Worm (Caenorhabditis elegans) whole organism, L3 larva: Measurements from ENCODE around the gene mvk-1.
A peak's percentile ranks its signal among the peaks of the same experiment; 100 is the strongest.

Experiments
- R02D3.7 ChIP-seq: fragments of 150-350 bp; optimal IDR thresholded peaks from 2 replicates; lab custom pipeline; 2014; ENCODE audit warnings: missing biosample characterization, missing genetic modification characterization
- aly-2 ChIP-seq: fragments of 150-350 bp; optimal IDR thresholded peaks from 2 replicates; lab custom pipeline; 2014; ENCODE audit warnings: missing biosample characterization, missing genetic modification characterization
- ama-1 ChIP-seq: fragments of 150-350 bp; optimal IDR thresholded peaks from 2 replicates; lab custom pipeline; 2018
- ceh-16 ChIP-seq: sonication (generic microtip); optimal IDR thresholded peaks from 2 replicates; lab custom pipeline; 2017; ENCODE audit warnings: missing biosample characterization, missing genetic modification characterization
- ceh-28 ChIP-seq: fragments of 150-350 bp; optimal IDR thresholded peaks from 2 replicates; lab custom pipeline; 2014; ENCODE audit warnings: missing biosample characterization, missing genetic modification reagents, missing genetic modification characterization
- ceh-82 ChIP-seq: fragments of 150-350 bp; optimal IDR thresholded peaks from 2 replicates; lab custom pipeline; 2014; ENCODE audit warnings: missing biosample characterization, missing genetic modification characterization
- daf-12 ChIP-seq: fragments of 150-350 bp; optimal IDR thresholded peaks from 2 replicates; lab custom pipeline; 2014; ENCODE audit warnings: missing biosample characterization, missing genetic modification reagents, missing genetic modification characterization
- egl-5 ChIP-seq: fragments of 150-350 bp; optimal IDR thresholded peaks from 2 replicates; lab custom pipeline; 2017; ENCODE audit warnings: missing biosample characterization, missing genetic modification reagents, missing genetic modification characterization, inconsistent platforms
- elt-1 ChIP-seq: fragments of 150-350 bp; optimal IDR thresholded peaks from 2 replicates; lab custom pipeline; 2014; ENCODE audit warnings: missing biosample characterization, missing genetic modification characterization
- elt-2 ChIP-seq: sonication (generic microtip); optimal IDR thresholded peaks from 2 replicates; lab custom pipeline; 2016; ENCODE audit warnings: missing genetic modification reagents, mild to moderate bottlenecking, missing genetic modification characterization, missing compliant biosample characterization
- elt-3 ChIP-seq, 3 experiments: fragments of 150-350 bp in 1 of 3; sonication (generic microtip) in 2 of 3; optimal IDR thresholded peaks; 2 replicates in 2 of 3; 4 replicates in 1 of 3; lab custom pipeline; 2014 to 2017; ENCODE audit warnings: missing biosample characterization in 3 of 3, missing genetic modification characterization in 3 of 3
- eor-1 ChIP-seq, 2 experiments: fragments of 150-350 bp; optimal IDR thresholded peaks; 2 replicates each; lab custom pipeline; 2014 to 2018; ENCODE audit warnings: missing biosample characterization in 2 of 2, missing genetic modification characterization in 2 of 2
- fkh-10 ChIP-seq: sonication (generic microtip); optimal IDR thresholded peaks from 2 replicates; lab custom pipeline; 2017; ENCODE audit warnings: missing biosample characterization, missing genetic modification reagents, missing genetic modification characterization
- fkh-2 ChIP-seq: fragments of 150-350 bp; optimal IDR thresholded peaks from 2 replicates; lab custom pipeline; 2014; ENCODE audit warnings: missing biosample characterization, missing genetic modification reagents, missing genetic modification characterization
- hmg-11 ChIP-seq: sonication (generic microtip); optimal IDR thresholded peaks from 2 replicates; lab custom pipeline; 2016; ENCODE audit warnings: missing genetic modification characterization, missing compliant biosample characterization
- jun-1 ChIP-seq: fragments of 150-350 bp; optimal IDR thresholded peaks from 2 replicates; lab custom pipeline; 2014; ENCODE audit warnings: missing biosample characterization, missing genetic modification reagents, missing genetic modification characterization
- lin-15B ChIP-seq: fragments of 150-350 bp; optimal IDR thresholded peaks from 2 replicates; lab custom pipeline; 2014; ENCODE audit warnings: missing biosample characterization, missing genetic modification characterization
- lin-39 ChIP-seq: fragments of 150-350 bp; optimal IDR thresholded peaks from 2 replicates; lab custom pipeline; 2018; ENCODE audit warnings: missing biosample characterization, missing genetic modification reagents, missing genetic modification characterization
- lsy-12 ChIP-seq: sonication (generic microtip); optimal IDR thresholded peaks from 2 replicates; lab custom pipeline; 2016; ENCODE audit warnings: mild to moderate bottlenecking, missing genetic modification characterization, missing compliant biosample characterization
- mdl-1 ChIP-seq: fragments of 150-350 bp; optimal IDR thresholded peaks from 2 replicates; lab custom pipeline; 2014; ENCODE audit warnings: missing biosample characterization, missing genetic modification characterization
- mml-1 ChIP-seq: fragments of 150-350 bp; sonication (generic microtip); optimal IDR thresholded peaks from 3 replicates; lab custom pipeline; 2014; ENCODE audit warnings: missing biosample characterization, missing genetic modification characterization
- nfya-1 ChIP-seq: sonication (generic microtip); optimal IDR thresholded peaks from 2 replicates; lab custom pipeline; 2017; ENCODE audit warnings: missing genetic modification characterization, mild to moderate bottlenecking, missing compliant biosample characterization, antibody characterized with exemption, moderate library complexity; ENCODE audit not compliant: insufficient read depth
- nhr-11 ChIP-seq: fragments of 150-350 bp; optimal IDR thresholded peaks from 2 replicates; lab custom pipeline; 2014; ENCODE audit warnings: missing biosample characterization, missing genetic modification characterization
- nhr-12 ChIP-seq: fragments of 150-350 bp; optimal IDR thresholded peaks from 2 replicates; lab custom pipeline; 2014; ENCODE audit warnings: missing biosample characterization, missing genetic modification characterization
- nhr-23 ChIP-seq: fragments of 150-350 bp; optimal IDR thresholded peaks from 2 replicates; lab custom pipeline; 2014; ENCODE audit warnings: missing biosample characterization, missing genetic modification reagents, missing genetic modification characterization
- nhr-25 ChIP-seq: sonication (generic microtip); optimal IDR thresholded peaks from 2 replicates; lab custom pipeline; 2017; ENCODE audit warnings: missing biosample characterization, missing genetic modification characterization
- nhr-43 ChIP-seq: sonication (generic microtip); optimal IDR thresholded peaks from 2 replicates; lab custom pipeline; 2016; ENCODE audit warnings: mild to moderate bottlenecking, missing genetic modification characterization, missing compliant biosample characterization; ENCODE audit not compliant: poor library complexity, severe bottlenecking
- nhr-67 ChIP-seq: fragments of 150-350 bp; optimal IDR thresholded peaks from 2 replicates; lab custom pipeline; 2014; ENCODE audit warnings: missing biosample characterization, missing genetic modification characterization
- nhr-76 ChIP-seq: fragments of 150-350 bp; sonication (generic microtip); optimal IDR thresholded peaks from 5 replicates; lab custom pipeline; 2014; ENCODE audit warnings: missing biosample characterization, missing genetic modification characterization
- pqm-1 ChIP-seq: fragments of 150-350 bp; optimal IDR thresholded peaks from 2 replicates; lab custom pipeline; 2017; ENCODE audit warnings: missing biosample characterization, missing genetic modification characterization, inconsistent platforms
- skn-1 ChIP-seq: fragments of 150-350 bp; optimal IDR thresholded peaks from 2 replicates; lab custom pipeline; 2014; ENCODE audit warnings: missing biosample characterization, missing genetic modification characterization
- unc-39 ChIP-seq: sonication (generic microtip); optimal IDR thresholded peaks from 4 replicates; lab custom pipeline; 2017; ENCODE audit warnings: missing biosample characterization, missing genetic modification characterization
- zag-1 ChIP-seq: fragments of 150-350 bp; optimal IDR thresholded peaks from 2 replicates; lab custom pipeline; 2014; ENCODE audit warnings: missing biosample characterization, missing genetic modification characterization

mvk-1 gene

DNA sequence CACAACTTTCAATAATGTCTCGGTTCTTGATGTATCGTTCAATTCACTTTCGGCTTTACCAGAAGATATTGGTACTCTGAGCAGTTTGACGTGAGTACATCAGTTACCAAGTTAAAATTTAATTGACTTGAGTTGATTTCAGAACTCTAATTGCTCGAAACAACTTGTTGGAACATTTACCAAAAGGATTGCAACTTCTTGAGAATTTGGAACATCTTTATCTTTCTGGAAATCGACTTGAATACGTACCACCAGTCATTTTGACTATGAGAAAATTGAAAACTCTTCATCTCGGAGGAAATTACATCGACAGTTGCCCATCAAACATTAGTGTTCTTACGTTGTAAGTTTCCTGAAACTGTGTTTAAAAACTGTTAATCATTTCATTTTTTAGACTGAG is 10.7 kb upstream of the mvk-1 start:
- TF ChIP-seq mml-1 (no peak), lsy-12 (tag; lab: Kevin White, UChicago) (no peak), egl-5 (tag; lab: Kevin White, UChicago) (no peak), daf-12 (tag; lab: Kevin White, UChicago) (no peak), nhr-11 (tag; lab: Kevin White, UChicago) (no peak), aly-2 (tag; lab: Kevin White, UChicago) (no peak), ceh-82 (tag; lab: Kevin White, UChicago) (no peak), hmg-11 (tag; lab: Kevin White, UChicago) (no peak)

ce11 chrIII:6145896-6146295 is 9.8 kb upstream of the mvk-1 start, which contains the start of gene Y42G9A.3:
Y42G9A.3 (plus strand) TSS chrIII:6146258.
- TF ChIP-seq elt-1 (no peak), eor-1 (tag; optimal IDR thresholded peaks at IDR 0.05; lab: Kevin White, UChicago) (no peak), skn-1 (tag; lab: Kevin White, UChicago) (peak; percentile 89), nhr-67 (tag; lab: Kevin White, UChicago) (no peak), nhr-23 (tag; lab: Kevin White, UChicago) (peak; percentile 10), jun-1 (tag; lab: Kevin White, UChicago) (peak; percentile 3), elt-2 (tag; lab: Kevin White, UChicago) (peak; percentile 17), daf-12 (tag; lab: Kevin White, UChicago) (no peak)

ce11 chrIII:6145309-6145708 is 9.2 kb upstream of the mvk-1 start:
- no peak for TF ChIP-seq ceh-28
- TF ChIP-seq jun-1 (tag; lab: Kevin White, UChicago): peak; percentile 24
- TF ChIP-seq nhr-25 (tag; lab: Kevin White, UChicago): peak; percentile 49
- peak; percentile 72 for TF ChIP-seq nhr-43 (tag; lab: Kevin White, UChicago)
- TF ChIP-seq skn-1 (tag; lab: Kevin White, UChicago): no peak
- TF ChIP-seq ama-1 (lab: Kevin White, UChicago): peak; percentile 6
- peak in 1 of 3 experiments; percentile 30 for TF ChIP-seq elt-3 (tag; optimal IDR thresholded peaks at IDR 0.05; lab: Kevin White, UChicago)
- no peak for TF ChIP-seq nhr-11 (tag; lab: Kevin White, UChicago)
- TF ChIP-seq elt-2 (tag; lab: Kevin White, UChicago): peak; percentile 42
- peak; percentile 82 for TF ChIP-seq nhr-23 (tag; lab: Kevin White, UChicago)
- TF ChIP-seq, all 47 proteins: peak for 7

- no peak for TF ChIP-seq fkh-2 (tag; lab: Kevin White, UChicago)
- TF ChIP-seq nhr-43 (tag; lab: Kevin White, UChicago): peak; percentile 30
- TF ChIP-seq mdl-1: peak; percentile 11
- TF ChIP-seq pqm-1 (tag; lab: Kevin White, UChicago): no peak
- TF ChIP-seq aly-2 (tag; lab: Kevin White, UChicago): no peak
- no peak for TF ChIP-seq skn-1 (tag; lab: Kevin White, UChicago)
- no peak for TF ChIP-seq fkh-10 (GFP tag; lab: Kevin White, UChicago)
- TF ChIP-seq lin-39 (tag; lab: Kevin White, UChicago): no peak
- TF ChIP-seq nhr-23 (tag; lab: Kevin White, UChicago): peak; percentile 7
- no peak for TF ChIP-seq zag-1 (tag; lab: Kevin White, UChicago)
- no peak for TF ChIP-seq nhr-67 (tag; lab: Kevin White, UChicago)
- TF ChIP-seq nhr-12: no peak
- TF ChIP-seq lin-15B (tag; lab: Kevin White, UChicago): no peak
- peak; percentile 34 for TF ChIP-seq nhr-11 (tag; lab: Kevin White, UChicago)
- peak; percentile 75 for TF ChIP-seq jun-1 (tag; lab: Kevin White, UChicago)
- TF ChIP-seq unc-39 (tag; lab: Kevin White, UChicago): no peak
- TF ChIP-seq eor-1 (tag; optimal IDR thresholded peaks at IDR 0.05; lab: Kevin White, UChicago): no peak
- TF ChIP-seq nfya-1 (tag; lab: Kevin White, UChicago): peak; percentile 76
- TF ChIP-seq elt-2 (tag; lab: Kevin White, UChicago): no peak
- TF ChIP-seq R02D3.7 (tag; lab: Kevin White, UChicago): no peak
- no peak for TF ChIP-seq ceh-16
- no peak for TF ChIP-seq hmg-11 (tag; lab: Kevin White, UChicago)
- no peak for TF ChIP-seq nhr-76
- peak; percentile 29 for TF ChIP-seq lsy-12 (tag; lab: Kevin White, UChicago)
- TF ChIP-seq elt-3 (tag; optimal IDR thresholded peaks at IDR 0.05; lab: Kevin White, UChicago): no peak
Observed at ce11 chrIII:6144390-6144962, 8.4 kb upstream of the mvk-1 start.
